Worm (Caenorhabditis elegans): ENCODE results near the gene B0507.7.

ce11 chrV:8758618-8759017 lies at the start of gene B0507.7:
- TF ChIP-seq med-1 (GFP tag; optimal IDR thresholded peaks at IDR 0.05; ENCODE audit: insufficient read depth) = no peak
- TF ChIP-seq flt-1 (GFP tag; IDR thresholded peaks at IDR 0.05) = no peak
- no peak for TF ChIP-seq ztf-23 (GFP tag; IDR thresholded peaks at IDR 0.05)
- no peak for TF ChIP-seq ref-1 (GFP tag; conservative IDR thresholded peaks at IDR 0.05)
- TF ChIP-seq T22C8.4 (GFP tag; IDR thresholded peaks at IDR 0.05) = no peak
- TF ChIP-seq tab-1 (GFP tag; IDR thresholded peaks at IDR 0.05) = no peak
- TF ChIP-seq ztf-29 (GFP tag; IDR thresholded peaks at IDR 0.05) = no peak
- no peak for TF ChIP-seq cog-1 (tag; optimal IDR thresholded peaks at IDR 0.05)
